Worm (Caenorhabditis elegans): ENCODE measurements around the gene nhr-258.

nhr-258 gene

ce11 chrIV:8023861-8024260, 20.9 kb upstream of the nhr-258 start:
- TF ChIP-seq flt-1 (GFP tag; IDR thresholded peaks at IDR 0.05) (no peak), aly-1 (tag; optimal IDR thresholded peaks at IDR 0.05) (no peak), sea-1 (GFP tag; conservative IDR thresholded peaks at IDR 0.05) (no peak), tbx-37 (GFP tag; conservative IDR thresholded peaks at IDR 0.05) (no peak), ets-7 (tag; optimal IDR thresholded peaks at IDR 0.05) (no peak)

ce11 chrIV:8026361-8026760, 18.4 kb upstream of the nhr-258 start:
- TF ChIP-seq hmbx-1 (tag; optimal IDR thresholded peaks at IDR 0.05) (no peak), pes-1 (GFP tag; IDR thresholded peaks at IDR 0.05) (no peak), scrt-1 (GFP tag; IDR thresholded peaks at IDR 0.05) (no peak), flt-1 (GFP tag; IDR thresholded peaks at IDR 0.05) (no peak), tra-4 (tag; optimal IDR thresholded peaks at IDR 0.05) (no peak), tbx-37 (GFP tag; conservative IDR thresholded peaks at IDR 0.05) (no peak), ceh-36 (tag; optimal IDR thresholded peaks at IDR 0.05) (no peak), sea-1 (GFP tag; conservative IDR thresholded peaks at IDR 0.05) (no peak), F13C5.2 (tag; optimal IDR thresholded peaks at IDR 0.05) (no peak), ets-7 (tag; optimal IDR thresholded peaks at IDR 0.05) (no peak), B0310.2 (tag; optimal IDR thresholded peaks at IDR 0.05) (no peak), ama-1 (optimal IDR thresholded peaks at IDR 0.05) (no peak), hmg-4 (GFP tag; optimal IDR thresholded peaks at IDR 0.05) (no peak), tbx-11 (GFP tag; IDR thresholded peaks at IDR 0.05) (no peak), hnd-1 (tag; optimal IDR thresholded peaks at IDR 0.05) (no peak)

- no peak for TF ChIP-seq ceh-36 (tag; optimal IDR thresholded peaks at IDR 0.05)
- no peak for TF ChIP-seq flt-1 (GFP tag; IDR thresholded peaks at IDR 0.05)
- no peak for TF ChIP-seq scrt-1 (GFP tag; IDR thresholded peaks at IDR 0.05)
- no peak for TF ChIP-seq tra-4 (tag; optimal IDR thresholded peaks at IDR 0.05)
- TF ChIP-seq hmbx-1 (tag; optimal IDR thresholded peaks at IDR 0.05), result no peak
- no peak for TF ChIP-seq pes-1 (GFP tag; IDR thresholded peaks at IDR 0.05)
- TF ChIP-seq aly-1 (tag; optimal IDR thresholded peaks at IDR 0.05), result no peak
- no peak for TF ChIP-seq sea-1 (GFP tag; conservative IDR thresholded peaks at IDR 0.05)
- TF ChIP-seq ets-7 (tag; optimal IDR thresholded peaks at IDR 0.05), result no peak
These were observed 17.4 kb upstream of the nhr-258 start for ce11 chrIV:8027293-8027866.

ce11 chrIV:8028372-8028771, 16.4 kb upstream of the nhr-258 start:
- TF ChIP-seq scrt-1 (GFP tag; IDR thresholded peaks at IDR 0.05) (no peak), tbx-37 (GFP tag; conservative IDR thresholded peaks at IDR 0.05) (no peak), F13C5.2 (tag; optimal IDR thresholded peaks at IDR 0.05) (no peak), tra-4 (tag; optimal IDR thresholded peaks at IDR 0.05) (no peak), flt-1 (GFP tag; IDR thresholded peaks at IDR 0.05) (no peak), ets-7 (tag; optimal IDR thresholded peaks at IDR 0.05) (no peak), hmg-4 (GFP tag; optimal IDR thresholded peaks at IDR 0.05) (no peak), ama-1 (optimal IDR thresholded peaks at IDR 0.05) (no peak), aly-1 (tag; optimal IDR thresholded peaks at IDR 0.05) (no peak), B0310.2 (tag; optimal IDR thresholded peaks at IDR 0.05) (no peak), sea-1 (GFP tag; conservative IDR thresholded peaks at IDR 0.05) (no peak), ceh-13 (GFP tag; optimal IDR thresholded peaks at IDR 0.05) (no peak), tbx-11 (GFP tag; IDR thresholded peaks at IDR 0.05) (no peak), pes-1 (GFP tag; IDR thresholded peaks at IDR 0.05) (no peak), ceh-36 (tag; optimal IDR thresholded peaks at IDR 0.05) (no peak), hnd-1 (tag; optimal IDR thresholded peaks at IDR 0.05) (no peak), hmbx-1 (tag; optimal IDR thresholded peaks at IDR 0.05) (no peak)

- TF ChIP-seq ceh-13 (GFP tag; optimal IDR thresholded peaks at IDR 0.05) (no peak), scrt-1 (GFP tag; IDR thresholded peaks at IDR 0.05) (no peak), F13C5.2 (tag; optimal IDR thresholded peaks at IDR 0.05) (no peak), sea-1 (GFP tag; conservative IDR thresholded peaks at IDR 0.05) (no peak), pes-1 (GFP tag; IDR thresholded peaks at IDR 0.05) (no peak), hnd-1 (tag; optimal IDR thresholded peaks at IDR 0.05) (no peak), ceh-36 (tag; optimal IDR thresholded peaks at IDR 0.05) (no peak), B0310.2 (tag; optimal IDR thresholded peaks at IDR 0.05) (no peak), aly-1 (tag; optimal IDR thresholded peaks at IDR 0.05) (no peak), tbx-11 (GFP tag; IDR thresholded peaks at IDR 0.05) (no peak), hmbx-1 (tag; optimal IDR thresholded peaks at IDR 0.05) (no peak), ets-7 (tag; optimal IDR thresholded peaks at IDR 0.05) (no peak), ama-1 (optimal IDR thresholded peaks at IDR 0.05) (no peak), tbx-37 (GFP tag; conservative IDR thresholded peaks at IDR 0.05) (no peak), flt-1 (GFP tag; IDR thresholded peaks at IDR 0.05) (no peak), tra-4 (tag; optimal IDR thresholded peaks at IDR 0.05) (no peak), hmg-4 (GFP tag; optimal IDR thresholded peaks at IDR 0.05) (no peak)
These were observed 15.3 kb upstream of the nhr-258 start, which contains the start of gene nhr-31 for ce11 chrIV:8029413-8029812. nhr-31 (minus strand) TSS chrIV:8029513.

ce11 chrIV:8030099-8030498, 14.6 kb upstream of the nhr-258 start:
- TF ChIP-seq tra-4 (tag; optimal IDR thresholded peaks at IDR 0.05) (no peak), flt-1 (GFP tag; IDR thresholded peaks at IDR 0.05) (no peak), aly-1 (tag; optimal IDR thresholded peaks at IDR 0.05) (no peak), hmbx-1 (tag; optimal IDR thresholded peaks at IDR 0.05) (no peak), hmg-4 (GFP tag; optimal IDR thresholded peaks at IDR 0.05) (no peak), sea-1 (GFP tag; conservative IDR thresholded peaks at IDR 0.05) (no peak), scrt-1 (GFP tag; IDR thresholded peaks at IDR 0.05) (no peak), ama-1 (optimal IDR thresholded peaks at IDR 0.05) (no peak), hnd-1 (tag; optimal IDR thresholded peaks at IDR 0.05) (no peak), ceh-13 (GFP tag; optimal IDR thresholded peaks at IDR 0.05) (no peak), F13C5.2 (tag; optimal IDR thresholded peaks at IDR 0.05) (no peak), tbx-37 (GFP tag; conservative IDR thresholded peaks at IDR 0.05) (no peak), ceh-36 (tag; optimal IDR thresholded peaks at IDR 0.05) (no peak)

- TF ChIP-seq ceh-36 (tag; optimal IDR thresholded peaks at IDR 0.05) (no peak), scrt-1 (GFP tag; IDR thresholded peaks at IDR 0.05) (no peak), ets-7 (tag; optimal IDR thresholded peaks at IDR 0.05) (no peak), pes-1 (GFP tag; IDR thresholded peaks at IDR 0.05) (no peak), ama-1 (optimal IDR thresholded peaks at IDR 0.05) (no peak), hmbx-1 (tag; optimal IDR thresholded peaks at IDR 0.05) (no peak), hmg-4 (GFP tag; optimal IDR thresholded peaks at IDR 0.05) (no peak), flt-1 (GFP tag; IDR thresholded peaks at IDR 0.05) (no peak), B0310.2 (tag; optimal IDR thresholded peaks at IDR 0.05) (no peak), F13C5.2 (tag; optimal IDR thresholded peaks at IDR 0.05) (no peak), sea-1 (GFP tag; conservative IDR thresholded peaks at IDR 0.05) (no peak), aly-1 (tag; optimal IDR thresholded peaks at IDR 0.05) (no peak), ceh-13 (GFP tag; optimal IDR thresholded peaks at IDR 0.05) (no peak), hnd-1 (tag; optimal IDR thresholded peaks at IDR 0.05) (no peak), tbx-37 (GFP tag; conservative IDR thresholded peaks at IDR 0.05) (no peak)
These were observed 12.4 kb upstream of the nhr-258 start for ce11 chrIV:8032135-8032915.
